Worm (Caenorhabditis elegans) whole organism, early embryonic: ENCODE results near the gene R13A1.10.

Source experiments
- B0310.2 ChIP-seq: sonication (generic microtip); optimal IDR thresholded peaks from 2 replicates; lab custom pipeline; 2016; ENCODE audit warnings: mild to moderate bottlenecking, missing genetic modification characterization, missing compliant biosample characterization
- F13C5.2 ChIP-seq: sonication (generic microtip); optimal IDR thresholded peaks from 2 replicates; lab custom pipeline; 2017; ENCODE audit warnings: mild to moderate bottlenecking, missing genetic modification characterization, inconsistent platforms, missing compliant biosample characterization
- ama-1 ChIP-seq: fragments of 150-350 bp; optimal IDR thresholded peaks from 2 replicates; lab custom pipeline; 2014
- hmg-4 ChIP-seq: fragments of 200-800 bp; sonication (Bioruptor generic); optimal IDR thresholded peaks from 2 replicates; lab custom pipeline; 2018; ENCODE audit warnings: mild to moderate bottlenecking, missing genetic modification characterization, missing compliant biosample characterization
- scrt-1 ChIP-seq: fragments of 200-800 bp; sonication (Bioruptor generic); IDR thresholded peaks from 2 replicates; pipeline ENCODE4 v1.3.6; 2022; ENCODE audit warnings: missing genetic modification characterization, missing compliant biosample characterization
- sea-1 ChIP-seq: fragments of 200-800 bp; sonication (Bioruptor generic); conservative IDR thresholded peaks from 2 replicates; pipeline ENCODE4 v1.3.6; 2022; ENCODE audit warnings: missing genetic modification characterization, missing compliant biosample characterization
- tra-4 ChIP-seq: sonication (generic microtip); optimal IDR thresholded peaks from 2 replicates; lab custom pipeline; 2017; ENCODE audit warnings: missing genetic modification characterization, missing compliant biosample characterization

ce11 chrIV:7230935-7231334 lies 4.0 kb upstream of the R13A1.10 start, which contains the start of gene D2024.4:
- TF ChIP-seq tra-4 (tag; lab: Kevin White, UChicago) (no peak), sea-1 (GFP tag; lab: Robert Waterston, UW) (no peak), ama-1 (lab: Kevin White, UChicago) (no peak), scrt-1 (GFP tag; lab: Robert Waterston, UW) (no peak), hmg-4 (GFP tag; lab: Kevin White, UChicago) (no peak), F13C5.2 (tag; lab: Kevin White, UChicago) (no peak), B0310.2 (tag; lab: Kevin White, UChicago) (no peak)
